Worm (Caenorhabditis elegans) whole organism, mixed stage, embryonic: ENCODE results near the gene M01H9.10.

Source experiments
- M03D4.4 ChIP-seq: sonication (generic microtip); optimal IDR thresholded peaks from 2 replicates; lab custom pipeline; 2017; ENCODE audit warnings: mild to moderate bottlenecking, missing genetic modification characterization, missing compliant biosample characterization
- bed-3 ChIP-seq: fragments of 200-800 bp; sonication (Bioruptor generic); optimal IDR thresholded peaks from 3 replicates; lab custom pipeline; 2018; ENCODE audit warnings: mild to moderate bottlenecking, missing genetic modification characterization, moderate library complexity, missing compliant biosample characterization
- blmp-1 ChIP-seq: fragments of 150-350 bp; optimal IDR thresholded peaks from 2 replicates; lab custom pipeline; 2014; ENCODE audit warnings: missing biosample characterization, missing genetic modification characterization
- ceh-39 ChIP-seq: fragments of 150-350 bp; optimal IDR thresholded peaks from 2 replicates; lab custom pipeline; 2014; ENCODE audit warnings: missing biosample characterization, missing genetic modification characterization
- ceh-43 ChIP-seq: fragments of 200-800 bp; sonication (Bioruptor generic); optimal IDR thresholded peaks from 2 replicates; lab custom pipeline; 2018; ENCODE audit warnings: mild to moderate bottlenecking, missing genetic modification characterization, moderate library complexity, missing compliant biosample characterization
- ceh-83 ChIP-seq: fragments of 200-800 bp; sonication (Bioruptor generic); optimal IDR thresholded peaks from 2 replicates; lab custom pipeline; 2018; ENCODE audit warnings: mild to moderate bottlenecking, missing genetic modification characterization, missing compliant biosample characterization
- ces-1 ChIP-seq: fragments of 150-350 bp; optimal IDR thresholded peaks from 2 replicates; lab custom pipeline; 2014; ENCODE audit warnings: missing biosample characterization, missing genetic modification reagents, missing genetic modification characterization
- cnd-1 ChIP-seq: fragments of 200-800 bp; sonication (Bioruptor generic); optimal IDR thresholded peaks from 2 replicates; lab custom pipeline; 2018; ENCODE audit warnings: mild to moderate bottlenecking, missing genetic modification characterization, missing compliant biosample characterization
- drap-1 ChIP-seq: fragments of 200-800 bp; sonication (Bioruptor generic); optimal IDR thresholded peaks from 3 replicates; lab custom pipeline; 2018; ENCODE audit warnings: mild to moderate bottlenecking, missing genetic modification characterization, missing compliant biosample characterization
- elt-1 ChIP-seq: sonication (generic microtip); optimal IDR thresholded peaks from 2 replicates; lab custom pipeline; 2017; ENCODE audit warnings: missing genetic modification characterization, mild to moderate bottlenecking, missing compliant biosample characterization, antibody characterized with exemption, moderate library complexity, borderline replicate concordance; ENCODE audit not compliant: insufficient read depth
- elt-3 ChIP-seq: fragments of 150-350 bp; optimal IDR thresholded peaks from 2 replicates; lab custom pipeline; 2014; ENCODE audit warnings: missing biosample characterization, missing genetic modification characterization
- flh-1 ChIP-seq: fragments of 200-800 bp; sonication (Bioruptor generic); optimal IDR thresholded peaks from 2 replicates; lab custom pipeline; 2018; ENCODE audit warnings: mild to moderate bottlenecking, missing genetic modification characterization, moderate library complexity, missing compliant biosample characterization
- ham-2 ChIP-seq: fragments of 200-800 bp; sonication (Bioruptor generic); optimal IDR thresholded peaks from 2 replicates; lab custom pipeline; 2018; ENCODE audit warnings: mild to moderate bottlenecking, missing genetic modification characterization, missing compliant biosample characterization
- hlh-1 ChIP-seq: fragments of 150-350 bp; optimal IDR thresholded peaks from 2 replicates; lab custom pipeline; 2014; ENCODE audit warnings: missing biosample characterization, missing genetic modification reagents, missing genetic modification characterization
- lin-13 ChIP-seq: fragments of 150-350 bp; optimal IDR thresholded peaks from 2 replicates; lab custom pipeline; 2014; ENCODE audit warnings: missing biosample characterization, missing genetic modification characterization
- lin-32 ChIP-seq: fragments of 200-800 bp; sonication (Bioruptor generic); optimal IDR thresholded peaks from 2 replicates; lab custom pipeline; 2018; ENCODE audit warnings: mild to moderate bottlenecking, missing genetic modification characterization, missing compliant biosample characterization
- lsy-2 ChIP-seq: fragments of 150-350 bp; optimal IDR thresholded peaks from 2 replicates; lab custom pipeline; 2014; ENCODE audit warnings: missing biosample characterization, missing genetic modification characterization
- mab-5 ChIP-seq: fragments of 150-350 bp; optimal IDR thresholded peaks from 2 replicates; lab custom pipeline; 2014; ENCODE audit warnings: missing biosample characterization, missing genetic modification characterization
- mep-1 ChIP-seq: fragments of 150-350 bp; optimal IDR thresholded peaks from 2 replicates; lab custom pipeline; 2017; ENCODE audit warnings: missing biosample characterization, missing genetic modification reagents, missing genetic modification characterization, inconsistent platforms
- mls-2 ChIP-seq: sonication (generic microtip); optimal IDR thresholded peaks from 2 replicates; lab custom pipeline; 2016; ENCODE audit warnings: mild to moderate bottlenecking, missing genetic modification characterization, moderate library complexity, missing compliant biosample characterization
- nhr-12 ChIP-seq: fragments of 150-350 bp; optimal IDR thresholded peaks from 2 replicates; lab custom pipeline; 2014; ENCODE audit warnings: missing biosample characterization, missing genetic modification characterization
- nhr-2 ChIP-seq: fragments of 150-350 bp; optimal IDR thresholded peaks from 2 replicates; lab custom pipeline; 2014; ENCODE audit warnings: missing biosample characterization, missing genetic modification characterization
- nhr-237 ChIP-seq: fragments of 150-350 bp; optimal IDR thresholded peaks from 2 replicates; lab custom pipeline; 2014; ENCODE audit warnings: missing biosample characterization, missing genetic modification characterization
- nhr-28 ChIP-seq: fragments of 150-350 bp; optimal IDR thresholded peaks from 2 replicates; lab custom pipeline; 2014; ENCODE audit warnings: missing biosample characterization, missing genetic modification characterization
- nhr-76 ChIP-seq: sonication (generic microtip); optimal IDR thresholded peaks from 2 replicates; lab custom pipeline; 2017; ENCODE audit warnings: missing biosample characterization, missing genetic modification characterization
- pha-4 ChIP-seq: fragments of 150-350 bp; optimal IDR thresholded peaks from 2 replicates; lab custom pipeline; 2018; ENCODE audit warnings: missing biosample characterization, missing genetic modification reagents, missing genetic modification characterization
- sem-2 ChIP-seq: fragments of 200-800 bp; sonication (Bioruptor generic); optimal IDR thresholded peaks from 2 replicates; lab custom pipeline; 2018; ENCODE audit warnings: mild to moderate bottlenecking, missing genetic modification characterization, missing compliant biosample characterization
- snpc-4 ChIP-seq: fragments of 150-350 bp; optimal IDR thresholded peaks from 2 replicates; lab custom pipeline; 2014; ENCODE audit warnings: missing biosample characterization, missing genetic modification characterization
- sptf-1 ChIP-seq: sonication (generic microtip); optimal IDR thresholded peaks from 2 replicates; lab custom pipeline; 2017; ENCODE audit warnings: mild to moderate bottlenecking, missing genetic modification characterization, moderate library complexity, missing compliant biosample characterization
- tbx-8 ChIP-seq: fragments of 200-800 bp; sonication (Bioruptor generic); optimal IDR thresholded peaks from 2 replicates; lab custom pipeline; 2018; ENCODE audit warnings: mild to moderate bottlenecking, missing genetic modification characterization, moderate library complexity, missing compliant biosample characterization
- unc-120 ChIP-seq: sonication (generic microtip); optimal IDR thresholded peaks from 2 replicates; lab custom pipeline; 2017; ENCODE audit warnings: missing genetic modification characterization, missing compliant biosample characterization; ENCODE audit not compliant: poor library complexity, severe bottlenecking
- unc-39 ChIP-seq: fragments of 150-350 bp; optimal IDR thresholded peaks from 2 replicates; lab custom pipeline; 2014; ENCODE audit warnings: missing biosample characterization, missing genetic modification characterization
- unc-62 ChIP-seq: fragments of 150-350 bp; optimal IDR thresholded peaks from 2 replicates; lab custom pipeline; 2014; ENCODE audit warnings: missing biosample characterization, missing genetic modification reagents, missing genetic modification characterization
- zip-8 ChIP-seq: fragments of 150-350 bp; optimal IDR thresholded peaks from 2 replicates; lab custom pipeline; 2014; ENCODE audit warnings: missing biosample characterization, missing genetic modification characterization
- ztf-11 ChIP-seq: fragments of 150-350 bp; optimal IDR thresholded peaks from 2 replicates; lab custom pipeline; 2014; ENCODE audit warnings: missing biosample characterization, missing genetic modification characterization

The M01H9.10 gene

ce11 chrIV:4446884-4447283 lies 33.0 kb downstream of the M01H9.10 start:
- TF ChIP-seq unc-120 (tag; lab: Kevin White, UChicago) (peak; percentile 3), drap-1 (GFP tag; lab: Kevin White, UChicago) (no peak), hlh-1 (tag; lab: Kevin White, UChicago) (peak; percentile 10), lsy-2 (tag; lab: Kevin White, UChicago) (peak; percentile 6), ces-1 (GFP tag; lab: Kevin White, UChicago) (peak; percentile 40)
- TF ChIP-seq, all 35 proteins: peak for 4

ce11 chrIV:4445711-4446290 lies 34.1 kb downstream of the M01H9.10 start, which contains the start of the genes wapl-1 and htz-1:
TSS of gene wapl-1 (minus strand) at chrIV:4445740.
TSS of gene htz-1 (plus strand) at chrIV:4446216.
- peak; percentile 46 for TF ChIP-seq unc-120 (tag; lab: Kevin White, UChicago)
- TF ChIP-seq ztf-11 (tag; lab: Kevin White, UChicago): no peak
- no peak for TF ChIP-seq nhr-28
- peak; percentile 96 for TF ChIP-seq lin-13 (tag; lab: Kevin White, UChicago)
- TF ChIP-seq zip-8 (tag; lab: Kevin White, UChicago): no peak
- no peak for TF ChIP-seq ham-2 (GFP tag; lab: Kevin White, UChicago)
- TF ChIP-seq ces-1 (GFP tag; lab: Kevin White, UChicago): peak; percentile 70
- TF ChIP-seq cnd-1 (tag; lab: Kevin White, UChicago): peak; percentile 44
- TF ChIP-seq pha-4: peak; percentile 96
- TF ChIP-seq elt-3 (tag; lab: Kevin White, UChicago): no peak
- TF ChIP-seq unc-62 (GFP tag; lab: Kevin White, UChicago): peak; percentile 78
- TF ChIP-seq lsy-2 (tag; lab: Kevin White, UChicago): peak; percentile 99
- TF ChIP-seq M03D4.4 (tag; lab: Kevin White, UChicago): no peak
- TF ChIP-seq tbx-8 (GFP tag; lab: Kevin White, UChicago): no peak
- peak; percentile 61 for TF ChIP-seq sptf-1 (tag; lab: Kevin White, UChicago)
- no peak for TF ChIP-seq unc-39 (tag; lab: Kevin White, UChicago)
- TF ChIP-seq ceh-39 (tag; lab: Kevin White, UChicago): peak; percentile 90
- no peak for TF ChIP-seq nhr-76 (tag; lab: Kevin White, UChicago)
- no peak for TF ChIP-seq ceh-43 (GFP tag; lab: Kevin White, UChicago)
- no peak for TF ChIP-seq sem-2
- TF ChIP-seq nhr-12 (tag; lab: Kevin White, UChicago): no peak
- TF ChIP-seq elt-1 (tag; lab: Kevin White, UChicago): no peak
- TF ChIP-seq mab-5 (tag; lab: Kevin White, UChicago): no peak
- TF ChIP-seq blmp-1 (tag; lab: Kevin White, UChicago): no peak
- peak; percentile 63 for TF ChIP-seq nhr-2 (tag; lab: Kevin White, UChicago)
- TF ChIP-seq flh-1 (GFP tag; lab: Kevin White, UChicago): no peak
- peak; percentile 30 for TF ChIP-seq lin-32 (GFP tag; lab: Kevin White, UChicago)
- TF ChIP-seq snpc-4 (tag; lab: Kevin White, UChicago): no peak
- TF ChIP-seq drap-1 (GFP tag; lab: Kevin White, UChicago): peak; percentile 32
- peak; percentile 67 for TF ChIP-seq hlh-1 (tag; lab: Kevin White, UChicago)
- peak; percentile 87 for TF ChIP-seq nhr-237 (tag; lab: Kevin White, UChicago)
- no peak for TF ChIP-seq bed-3 (GFP tag; lab: Kevin White, UChicago)
- peak; percentile 33 for TF ChIP-seq ceh-83 (GFP tag; lab: Kevin White, UChicago)
- TF ChIP-seq mls-2 (tag; lab: Kevin White, UChicago): peak; percentile 52
- TF ChIP-seq mep-1 (tag; lab: Kevin White, UChicago): peak; percentile 96
- TF ChIP-seq, all 35 proteins: peak for 17

ce11 chrIV:4441077-4441476 lies 38.9 kb downstream of the M01H9.10 start, which contains the start of gene fbxb-75:
TSS of gene fbxb-75 (minus strand) at chrIV:4441177.
- peak; percentile 28 for TF ChIP-seq elt-1 (tag; lab: Kevin White, UChicago)
- no peak for TF ChIP-seq flh-1 (GFP tag; lab: Kevin White, UChicago)
- TF ChIP-seq, all 35 proteins: peak for 1
